Fruit fly (Drosophila melanogaster): ENCODE measurements around the gene CG7829.
A peak's percentile ranks its signal among the peaks of the same experiment; 100 is the strongest.

- no peak for TF ChIP-seq CG10959 (GFP tag; IDR thresholded peaks at IDR 0.05)
- 0 out of 4 replicates have a peak, but pooled peaks have one; percentile 8 for TF ChIP-seq chinmo (GFP tag; IDR thresholded peaks at IDR 0.05; ENCODE audit: partially characterized antibody)
- TF ChIP-seq Lim3 (GFP tag; IDR thresholded peaks at IDR 0.05): no peak
- TF ChIP-seq lov (optimal IDR thresholded peaks at IDR 0.05): no peak
- TF ChIP-seq lov (GFP tag; IDR thresholded peaks at IDR 0.05): no peak
Observed at dm6 chr3R:29772090-29772794, 45.3 kb downstream of the CG7829 start.

Measured in whole organism, embryonic.